Fruit fly (Drosophila melanogaster) whole organism, prepupa: ENCODE data around the gene CG45084.

Source experiments
- CG31627 ChIP-seq: fragments of 200-800 bp; sonication (Bioruptor generic); optimal IDR thresholded peaks from 3 replicates; lab custom pipeline; 2016; ENCODE audit warnings: missing biosample characterization, missing genetic modification characterization
- Eip75B ChIP-seq: fragments of 200-800 bp; sonication (Bioruptor generic); optimal IDR thresholded peaks from 3 replicates; lab custom pipeline; 2016; ENCODE audit warnings: missing biosample characterization, missing genetic modification characterization
- Eip93F ChIP-seq: fragments of 200-800 bp; sonication (Bioruptor generic); optimal IDR thresholded peaks from 2 replicates; lab custom pipeline; 2016; ENCODE audit warnings: missing biosample characterization, mild to moderate bottlenecking, missing genetic modification characterization
- Ets21C ChIP-seq: fragments of 200-800 bp; sonication (Bioruptor generic); optimal IDR thresholded peaks from 3 replicates; lab custom pipeline; 2016; ENCODE audit warnings: missing biosample characterization, missing genetic modification characterization
- fkh ChIP-seq: fragments of 200-800 bp; sonication (Bioruptor generic); optimal IDR thresholded peaks from 3 replicates; lab custom pipeline; 2017; ENCODE audit warnings: missing biosample characterization, mild to moderate bottlenecking, missing genetic modification characterization, moderate library complexity
- spab ChIP-seq: fragments of 200-800 bp; sonication (Bioruptor generic); optimal IDR thresholded peaks from 2 replicates; lab custom pipeline; 2017; ENCODE audit warnings: missing biosample characterization, mild to moderate bottlenecking, missing genetic modification characterization, missing genetic modification reagents

dm6 chr2L:16049647-16050046 lies 7.8 kb downstream of the CG45084 start, which contains the start of gene beat-Ia:
- TF ChIP-seq Eip93F (no peak), Ets21C (GFP tag; lab: Kevin White, UChicago) (no peak), Eip75B (no peak), CG31627 (GFP tag; lab: Kevin White, UChicago) (no peak), spab (no peak), fkh (GFP tag; lab: Kevin White, UChicago) (no peak)
